Fruit fly (Drosophila melanogaster): ENCODE data around the gene Nmd3.

Gene Nmd3

dm6 chrX:2142275-2142934, 42.1 kb downstream of the Nmd3 start:
- TF ChIP-seq noc (tag; optimal IDR thresholded peaks at IDR 0.05): peak; percentile 8

- peak; percentile 82 for TF ChIP-seq noc (tag; optimal IDR thresholded peaks at IDR 0.05)
These were observed 42.6 kb downstream of the Nmd3 start for dm6 chrX:2141854-2142216.

dm6 chrX:2141159-2141853, 43.2 kb downstream of the Nmd3 start, which contains the start of gene D2hgdh:
D2hgdh (plus strand) TSS chrX:2141489.
- no peak for TF ChIP-seq noc (tag; optimal IDR thresholded peaks at IDR 0.05)

dm6 chrX:2140487-2140886, 44.0 kb downstream of the Nmd3 start:
- no peak for TF ChIP-seq noc (tag; optimal IDR thresholded peaks at IDR 0.05)

dm6 chrX:2139610-2140009, 44.9 kb downstream of the Nmd3 start:
- no peak for TF ChIP-seq noc (tag; optimal IDR thresholded peaks at IDR 0.05)

dm6 chrX:2138417-2138816, 46.1 kb downstream of the Nmd3 start:
- TF ChIP-seq noc (tag; optimal IDR thresholded peaks at IDR 0.05): no peak

dm6 chrX:2138342-2138416, 46.3 kb downstream of the Nmd3 start, which contains the start of gene ph-p:
ph-p (minus strand) TSS chrX:2138371.
- TF ChIP-seq noc (tag; optimal IDR thresholded peaks at IDR 0.05): no peak

- TF ChIP-seq noc (tag; optimal IDR thresholded peaks at IDR 0.05): peak; percentile 99
These were observed 46.7 kb downstream of the Nmd3 start for dm6 chrX:2137587-2138341.

dm6 chrX:2136831-2137452, 47.5 kb downstream of the Nmd3 start:
- TF ChIP-seq noc (tag; optimal IDR thresholded peaks at IDR 0.05): peak; percentile 100

- TF ChIP-seq noc (tag; optimal IDR thresholded peaks at IDR 0.05): peak; percentile 66
These were observed 48.3 kb downstream of the Nmd3 start for dm6 chrX:2135868-2136787.

- TF ChIP-seq noc (tag; optimal IDR thresholded peaks at IDR 0.05): peak; percentile 90
These were observed 49.3 kb downstream of the Nmd3 start for dm6 chrX:2134965-2135758.

- no peak for TF ChIP-seq noc (tag; optimal IDR thresholded peaks at IDR 0.05)
These were observed 50.1 kb downstream of the Nmd3 start for dm6 chrX:2134226-2134880.
